Fruit fly (Drosophila melanogaster) whole organism, prepupa: ENCODE data around the gene CG31827.
"Not testable (repeated sequence)": the region's sequence is repeated elsewhere in the genome, so short reads cannot be mapped to it uniquely, and the experiment has no call there.

Experiments used
- Blimp-1 ChIP-seq: fragments of 200-800 bp; sonication (Bioruptor generic); optimal IDR thresholded peaks from 3 replicates; lab custom pipeline; 2017; ENCODE audit warnings: missing biosample characterization, missing genetic modification characterization, mild to moderate bottlenecking, moderate library complexity, missing genetic modification reagents
- CG11762 ChIP-seq: fragments of 200-800 bp; sonication (Bioruptor generic); optimal IDR thresholded peaks from 3 replicates; lab custom pipeline; 2016; ENCODE audit warnings: missing biosample characterization, missing genetic modification characterization; ENCODE audit not compliant: insufficient read depth
- CG3032 ChIP-seq: fragments of 200-800 bp; optimal IDR thresholded peaks from 2 replicates; lab custom pipeline; 2019; ENCODE audit warnings: missing biosample characterization, mild to moderate bottlenecking, missing genetic modification characterization, moderate library complexity
- CG32006 ChIP-seq: fragments of 200-800 bp; sonication (Bioruptor generic); optimal IDR thresholded peaks from 3 replicates; lab custom pipeline; 2017; ENCODE audit warnings: missing biosample characterization, mild to moderate bottlenecking, missing genetic modification characterization
- CG6163 ChIP-seq: fragments of 200-800 bp; sonication (Bioruptor generic); IDR thresholded peaks from 3 replicates; pipeline ENCODE4 v1.3.6; 2022; ENCODE audit warnings: missing biosample characterization, missing genetic modification characterization
- CG6276 ChIP-seq: fragments of 200-800 bp; sonication (Bioruptor generic); optimal IDR thresholded peaks from 2 replicates; lab custom pipeline; 2017; ENCODE audit warnings: missing biosample characterization, mild to moderate bottlenecking, missing genetic modification characterization
- Ets21C ChIP-seq: fragments of 200-800 bp; sonication (Bioruptor generic); optimal IDR thresholded peaks from 3 replicates; lab custom pipeline; 2016; ENCODE audit warnings: missing biosample characterization, missing genetic modification characterization
- Sox15 ChIP-seq: fragments of 200-800 bp; sonication (Bioruptor generic); optimal IDR thresholded peaks from 3 replicates; lab custom pipeline; 2016; ENCODE audit warnings: missing biosample characterization, missing genetic modification characterization
- cyc ChIP-seq: fragments of 200-800 bp; sonication (Bioruptor generic); optimal IDR thresholded peaks from 3 replicates; lab custom pipeline; 2016; ENCODE audit warnings: missing biosample characterization, missing genetic modification characterization
- fd59A ChIP-seq: fragments of 200-800 bp; sonication (Bioruptor generic); optimal IDR thresholded peaks from 2 replicates; lab custom pipeline; 2017; ENCODE audit warnings: missing biosample characterization, mild to moderate bottlenecking, missing genetic modification characterization, missing genetic modification reagents
- lz ChIP-seq: fragments of 200-800 bp; sonication (Bioruptor generic); optimal IDR thresholded peaks from 3 replicates; lab custom pipeline; 2016; ENCODE audit warnings: missing biosample characterization, missing genetic modification characterization
- vri ChIP-seq: fragments of 200-800 bp; sonication (Bioruptor generic); optimal IDR thresholded peaks from 3 replicates; lab custom pipeline; 2016; ENCODE audit warnings: missing biosample characterization, mild to moderate bottlenecking, missing genetic modification characterization

DNA sequence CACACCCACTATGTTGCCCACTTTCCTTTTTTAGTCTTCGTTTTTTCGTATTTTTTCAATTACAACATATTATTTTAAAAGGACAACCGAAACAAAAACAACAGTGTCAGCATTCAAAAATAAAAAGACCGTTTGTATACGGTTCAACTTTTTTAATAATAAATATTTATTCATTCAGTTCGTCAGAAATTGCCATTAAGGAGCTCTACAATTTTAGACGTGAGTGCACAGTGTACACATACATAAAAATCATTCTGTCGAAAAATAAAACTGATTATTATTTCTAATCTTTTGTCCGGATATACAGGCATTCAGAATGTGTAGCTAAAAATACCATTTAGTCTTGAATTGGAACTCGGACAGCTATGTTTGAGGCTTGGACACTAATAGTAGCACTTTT lies 35.1 kb upstream of the CG31827 start, which contains the start of gene CG18478:
- TF ChIP-seq CG3032 (tag; lab: Kevin White, UChicago); CG6163 (GFP tag; lab: Robert Waterston, UW); CG11762 (GFP tag; lab: Kevin White, UChicago); cyc (GFP tag; lab: Kevin White, UChicago); Ets21C (GFP tag; lab: Kevin White, UChicago); fd59A (GFP tag; lab: Kevin White, UChicago); CG6276; vri (GFP tag; lab: Kevin White, UChicago); Sox15; CG32006 (GFP tag; lab: Kevin White, UChicago); lz (GFP tag; lab: Kevin White, UChicago); Blimp-1 (GFP tag; lab: Kevin White, UChicago): not testable (repeated sequence)
